Worm (Caenorhabditis elegans): Measurements from ENCODE around the gene sru-45.

DNA sequence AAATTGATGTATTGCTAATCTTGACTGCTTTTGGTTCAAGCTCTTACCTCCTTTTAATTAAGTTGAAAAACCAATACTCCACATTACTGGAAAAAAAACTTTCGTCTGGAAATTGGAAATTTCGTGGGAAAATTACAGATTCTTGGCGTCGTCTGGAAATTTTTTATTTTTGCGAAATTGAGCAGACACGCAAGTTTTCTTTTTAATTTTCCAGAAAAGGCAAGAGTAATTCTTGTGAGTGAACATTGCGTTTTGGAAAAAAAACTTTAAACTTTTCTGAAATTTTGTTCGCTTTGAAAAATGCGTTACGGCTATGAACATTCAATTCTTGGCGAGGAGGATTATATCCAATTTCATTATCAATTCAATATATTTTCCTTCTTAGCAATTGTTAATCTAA, at the start of gene sru-45:
- TF ChIP-seq sdz-38 (tag; optimal IDR thresholded peaks at IDR 0.05) (no peak), attf-6 (GFP tag; IDR thresholded peaks at IDR 0.05) (no peak), madf-6 (GFP tag; IDR thresholded peaks at IDR 0.05) (no peak), Y53F4B.3 (GFP tag; IDR thresholded peaks at IDR 0.05) (no peak), efl-1 (GFP tag; optimal IDR thresholded peaks at IDR 0.05) (no peak), snpc-4 (GFP tag; optimal IDR thresholded peaks at IDR 0.05) (no peak), snpc-4 (tag; optimal IDR thresholded peaks at IDR 0.05) (no peak), T26A5.8 (tag; optimal IDR thresholded peaks at IDR 0.05) (no peak), tbp1 (GFP tag; optimal IDR thresholded peaks at IDR 0.05) (no peak), hrde-1 (tag; optimal IDR thresholded peaks at IDR 0.05; ENCODE audit: borderline replicate concordance) (no peak), rcor-1 (GFP tag; IDR thresholded peaks at IDR 0.05) (no peak), egrh-3 (GFP tag; IDR thresholded peaks at IDR 0.05) (no peak)

All from whole organism, young adult.